Fruit fly (Drosophila melanogaster) whole organism, embryonic: Measurements from ENCODE around the gene CG12945.

Experiments used
- BEAF-32 ChIP-seq: fragments of 200-800 bp; sonication (Bioruptor generic); optimal IDR thresholded peaks from 3 replicates; lab custom pipeline; 2017; ENCODE audit warnings: missing biosample characterization, missing genetic modification characterization, mild to moderate bottlenecking, moderate library complexity, missing genetic modification reagents
- CG10654 ChIP-seq: fragments of 200-800 bp; sonication (Bioruptor generic); optimal IDR thresholded peaks from 2 replicates; lab custom pipeline; 2016; ENCODE audit warnings: missing biosample characterization, missing genetic modification characterization
- CG12071 ChIP-seq: fragments of 200-800 bp; sonication (Bioruptor generic); optimal IDR thresholded peaks from 3 replicates; lab custom pipeline; 2018; ENCODE audit warnings: missing biosample characterization, mild to moderate bottlenecking, missing genetic modification characterization
- CG12391 ChIP-seq: fragments of 200-800 bp; sonication (Bioruptor generic); optimal IDR thresholded peaks from 3 replicates; lab custom pipeline; 2018; ENCODE audit warnings: missing biosample characterization, mild to moderate bottlenecking, missing genetic modification characterization, moderate library complexity
- CG12744 ChIP-seq: fragments of 200-800 bp; sonication (Bioruptor generic); optimal IDR thresholded peaks from 2 replicates; lab custom pipeline; 2016; ENCODE audit warnings: missing biosample characterization, missing genetic modification characterization
- CG14710 ChIP-seq: fragments of 200-800 bp; sonication (Bioruptor generic); optimal IDR thresholded peaks from 3 replicates; lab custom pipeline; 2019; ENCODE audit warnings: missing biosample characterization, mild to moderate bottlenecking, missing genetic modification characterization, moderate library complexity
- CG14860 ChIP-seq: fragments of 200-800 bp; sonication (Bioruptor generic); IDR thresholded peaks from 3 replicates; pipeline ENCODE4 v1.3.6; 2022; ENCODE audit warnings: missing biosample characterization, missing genetic modification characterization; ENCODE audit not compliant: partially characterized antibody
- CG15514 ChIP-seq: fragments of 200-800 bp; sonication (Bioruptor generic); optimal IDR thresholded peaks from 3 replicates; lab custom pipeline; 2017; ENCODE audit warnings: missing biosample characterization, missing genetic modification characterization, mild to moderate bottlenecking, moderate library complexity, missing genetic modification reagents
- CG17802 ChIP-seq: fragments of 200-800 bp; sonication (Bioruptor generic); optimal IDR thresholded peaks from 2 replicates; lab custom pipeline; 2018; ENCODE audit warnings: missing biosample characterization, mild to moderate bottlenecking, missing genetic modification characterization, moderate library complexity
- CG17829 ChIP-seq: fragments of 200-800 bp; optimal IDR thresholded peaks from 2 replicates; lab custom pipeline; 2019; ENCODE audit warnings: missing biosample characterization, mild to moderate bottlenecking, missing genetic modification characterization, moderate library complexity
- CG18476 ChIP-seq: fragments of 200-800 bp; sonication (Bioruptor generic); optimal IDR thresholded peaks from 2 replicates; lab custom pipeline; 2016; ENCODE audit warnings: missing biosample characterization, mild to moderate bottlenecking, missing genetic modification characterization
- CG18764 ChIP-seq: fragments of 200-800 bp; sonication (Bioruptor generic); optimal IDR thresholded peaks from 3 replicates; lab custom pipeline; 2016; ENCODE audit warnings: missing biosample characterization, missing genetic modification characterization
- CG30403 ChIP-seq: fragments of 200-800 bp; sonication (Bioruptor generic); optimal IDR thresholded peaks from 3 replicates; lab custom pipeline; 2016; ENCODE audit warnings: missing biosample characterization, missing genetic modification characterization
- CG31224 ChIP-seq: fragments of 200-800 bp; sonication (Bioruptor generic); IDR thresholded peaks from 2 replicates; pipeline ENCODE4 v1.3.6; 2022; ENCODE audit warnings: missing biosample characterization, missing genetic modification characterization
- CG32532 ChIP-seq: fragments of 200-800 bp; sonication (Bioruptor generic); IDR thresholded peaks from 2 replicates; pipeline ENCODE4 v1.3.6; 2022; ENCODE audit warnings: missing biosample characterization, missing genetic modification characterization
- CG34376 ChIP-seq: fragments of 200-800 bp; sonication (Bioruptor generic); optimal IDR thresholded peaks from 2 replicates; lab custom pipeline; 2018; ENCODE audit warnings: missing biosample characterization, mild to moderate bottlenecking, missing genetic modification characterization
- CG4404 ChIP-seq: fragments of 200-800 bp; sonication (Bioruptor generic); IDR thresholded peaks from 2 replicates; pipeline ENCODE4 v1.3.6; 2022; ENCODE audit warnings: missing biosample characterization, missing genetic modification characterization
- CG6791 ChIP-seq: fragments of 200-800 bp; sonication (Bioruptor generic); IDR thresholded peaks from 3 replicates; pipeline ENCODE4 v1.3.6; 2022; ENCODE audit warnings: missing biosample characterization, missing genetic modification characterization; ENCODE audit not compliant: partially characterized antibody
- CG9215 ChIP-seq: fragments of 200-800 bp; sonication (Bioruptor generic); IDR thresholded peaks from 2 replicates; pipeline ENCODE4 v1.3.6; 2022; ENCODE audit warnings: missing biosample characterization, missing genetic modification characterization
- CG9437 ChIP-seq: fragments of 200-800 bp; sonication (Bioruptor generic); optimal IDR thresholded peaks from 2 replicates; lab custom pipeline; 2018; ENCODE audit warnings: missing biosample characterization, mild to moderate bottlenecking, missing genetic modification characterization
- CG9727 ChIP-seq: fragments of 200-800 bp; sonication (Bioruptor generic); optimal IDR thresholded peaks from 3 replicates; lab custom pipeline; 2017; ENCODE audit warnings: missing biosample characterization, mild to moderate bottlenecking, missing genetic modification characterization
- CG9817 ChIP-seq: fragments of 200-800 bp; sonication (Bioruptor generic); optimal IDR thresholded peaks from 2 replicates; lab custom pipeline; 2018; ENCODE audit warnings: missing biosample characterization, mild to moderate bottlenecking, missing genetic modification characterization, moderate library complexity
- Camta ChIP-seq: fragments of 200-800 bp; sonication (Bioruptor generic); optimal IDR thresholded peaks from 2 replicates; lab custom pipeline; 2016; ENCODE audit warnings: missing biosample characterization, missing genetic modification characterization
- CoRest ChIP-seq: fragments of 200-800 bp; sonication (Bioruptor generic); optimal IDR thresholded peaks from 3 replicates; lab custom pipeline; 2018; ENCODE audit warnings: missing biosample characterization, mild to moderate bottlenecking, missing genetic modification characterization, moderate library complexity
- Dp ChIP-seq: fragments of 200-800 bp; sonication (Bioruptor generic); optimal IDR thresholded peaks from 2 replicates; lab custom pipeline; 2018; ENCODE audit warnings: missing biosample characterization, mild to moderate bottlenecking, missing genetic modification characterization, moderate library complexity
- Elba2 ChIP-seq: fragments of 200-800 bp; sonication (Bioruptor generic); optimal IDR thresholded peaks from 3 replicates; lab custom pipeline; 2016; ENCODE audit warnings: missing biosample characterization, missing genetic modification characterization
- Max ChIP-seq: fragments of 200-800 bp; sonication (Bioruptor generic); optimal IDR thresholded peaks from 2 replicates; lab custom pipeline; 2016; ENCODE audit warnings: missing biosample characterization, mild to moderate bottlenecking, missing genetic modification characterization
- Meics ChIP-seq: fragments of 200-800 bp; sonication (Bioruptor generic); optimal IDR thresholded peaks from 2 replicates; lab custom pipeline; 2017; ENCODE audit warnings: missing biosample characterization, mild to moderate bottlenecking, missing genetic modification characterization
- NK7.1 ChIP-seq: fragments of 200-800 bp; sonication (Bioruptor generic); optimal IDR thresholded peaks from 3 replicates; lab custom pipeline; 2016; ENCODE audit warnings: missing biosample characterization, missing genetic modification characterization
- Neu2 ChIP-seq: fragments of 200-800 bp; sonication (Bioruptor generic); optimal IDR thresholded peaks from 3 replicates; lab custom pipeline; 2016; ENCODE audit warnings: missing biosample characterization, missing genetic modification characterization, borderline replicate concordance
- Oli ChIP-seq: fragments of 200-800 bp; sonication (Bioruptor generic); optimal IDR thresholded peaks from 2 replicates; lab custom pipeline; 2018; ENCODE audit warnings: missing biosample characterization, mild to moderate bottlenecking, missing genetic modification characterization, moderate library complexity
- Optix ChIP-seq: fragments of 200-800 bp; sonication (Bioruptor generic); IDR thresholded peaks from 3 replicates; pipeline ENCODE4 v1.3.6; 2022; ENCODE audit warnings: missing biosample characterization, missing genetic modification characterization
- Pdp1 ChIP-seq, 2 experiments: fragments of 200-800 bp; sonication (Bioruptor generic); optimal IDR thresholded peaks; 3 replicates each; lab custom pipeline; 2016; ENCODE audit warnings: missing biosample characterization in 2 of 2, missing genetic modification characterization in 2 of 2, mild to moderate bottlenecking in 1 of 2, moderate library complexity in 1 of 2
- Rfx ChIP-seq: fragments of 200-800 bp; sonication (Bioruptor generic); IDR thresholded peaks from 2 replicates; pipeline ENCODE4 v1.3.6; 2022; ENCODE audit warnings: missing biosample characterization, missing genetic modification characterization
- Xrp1 ChIP-seq: fragments of 200-800 bp; sonication (Bioruptor generic); IDR thresholded peaks from 2 replicates; pipeline ENCODE4 v1.3.6; 2022; ENCODE audit warnings: missing biosample characterization, missing genetic modification characterization
- al ChIP-seq: fragments of 200-800 bp; sonication (Bioruptor generic); IDR thresholded peaks from 2 replicates; pipeline ENCODE4 v1.3.6; 2022; ENCODE audit warnings: missing biosample characterization, missing genetic modification characterization
- bowl ChIP-seq: fragments of 200-800 bp; sonication (Bioruptor generic); IDR thresholded peaks from 2 replicates; pipeline ENCODE4 v1.3.6; 2022; ENCODE audit warnings: missing biosample characterization, missing genetic modification characterization
- btn ChIP-seq: fragments of 200-800 bp; sonication (Bioruptor generic); optimal IDR thresholded peaks from 2 replicates; lab custom pipeline; 2016; ENCODE audit warnings: missing biosample characterization, missing genetic modification characterization
- caup ChIP-seq: fragments of 200-800 bp; sonication (Bioruptor generic); optimal IDR thresholded peaks from 3 replicates; lab custom pipeline; 2017; ENCODE audit warnings: missing biosample characterization, mild to moderate bottlenecking, missing genetic modification characterization, moderate library complexity; ENCODE audit not compliant: severe bottlenecking
- chif ChIP-seq, 2 experiments: fragments of 200-800 bp; sonication (Bioruptor generic); optimal IDR thresholded peaks; 3 replicates each; lab custom pipeline; 2016; ENCODE audit warnings: missing biosample characterization in 2 of 2, missing genetic modification characterization in 2 of 2
- chn ChIP-seq: fragments of 200-800 bp; sonication (Bioruptor generic); optimal IDR thresholded peaks from 2 replicates; lab custom pipeline; 2016; ENCODE audit warnings: missing biosample characterization, missing genetic modification characterization
- dpn ChIP-seq, 2 experiments: fragments of 200-800 bp; sonication (Bioruptor generic); optimal IDR thresholded peaks; 3 replicates each; lab custom pipeline; 2016; ENCODE audit warnings: missing biosample characterization in 2 of 2, missing genetic modification characterization in 2 of 2
- lilli ChIP-seq: fragments of 200-800 bp; sonication (Bioruptor generic); optimal IDR thresholded peaks from 3 replicates; lab custom pipeline; 2016; ENCODE audit warnings: missing biosample characterization, missing genetic modification characterization
- lmd ChIP-seq: fragments of 200-800 bp; sonication (Bioruptor generic); IDR thresholded peaks from 2 replicates; pipeline ENCODE4 v1.3.6; 2022; ENCODE audit warnings: missing biosample characterization, missing genetic modification characterization
- maf-S ChIP-seq: fragments of 200-800 bp; sonication (Bioruptor generic); optimal IDR thresholded peaks from 2 replicates; lab custom pipeline; 2016; ENCODE audit warnings: missing biosample characterization, missing genetic modification characterization
- mam ChIP-seq: fragments of 200-800 bp; sonication (Bioruptor generic); optimal IDR thresholded peaks from 3 replicates; lab custom pipeline; 2016; ENCODE audit warnings: missing biosample characterization, missing genetic modification characterization
- row ChIP-seq: fragments of 200-800 bp; sonication (Bioruptor generic); IDR thresholded peaks from 3 replicates; pipeline ENCODE4 v1.3.6; 2022; ENCODE audit warnings: missing biosample characterization, missing genetic modification characterization
- ssp ChIP-seq: fragments of 200-800 bp; sonication (Bioruptor generic); IDR thresholded peaks from 2 replicates; pipeline ENCODE4 v1.3.6; 2022; ENCODE audit warnings: missing biosample characterization, missing genetic modification characterization
- sug ChIP-seq: fragments of 200-800 bp; optimal IDR thresholded peaks from 2 replicates; lab custom pipeline; 2019; ENCODE audit warnings: missing biosample characterization, mild to moderate bottlenecking, missing genetic modification characterization, moderate library complexity

Gene CG12945

dm6 chr3R:9791177-9791806 is at the start of gene CG12945, which contains the start of gene CG8507:
CG12945 (minus strand) TSS chr3R:9791221.
CG8507 (plus strand) TSS chr3R:9791483.
- peak; percentile 62 for TF ChIP-seq CG9817 (tag; lab: Kevin White, UChicago)
- no peak for TF ChIP-seq CG12071
- peak; percentile 41 for TF ChIP-seq chn (GFP tag; lab: Kevin White, UChicago)
- peak; percentile 52 for TF ChIP-seq BEAF-32 (GFP tag; lab: Kevin White, UChicago)
- TF ChIP-seq Meics (GFP tag; lab: Kevin White, UChicago): peak; percentile 52
- no peak; the same call in 1 of the 2 replicates for TF ChIP-seq CG32532 (GFP tag; lab: Robert Waterston, UW)
- no peak for TF ChIP-seq CG14860 (GFP tag; lab: Robert Waterston, UW)
- TF ChIP-seq caup (GFP tag; lab: Kevin White, UChicago): no peak
- TF ChIP-seq CG12744 (GFP tag; lab: Kevin White, UChicago): peak; percentile 43
- TF ChIP-seq lmd (GFP tag; lab: Robert Waterston, UW): peak; percentile 51; the same call in 1 of the 2 replicates
- TF ChIP-seq CG12391 (tag; lab: Kevin White, UChicago): peak; percentile 62
- TF ChIP-seq row (GFP tag; lab: Robert Waterston, UW): peak; percentile 93
- peak; percentile 29; the same call in 1 of the 2 replicates for TF ChIP-seq CG9215
- no peak for TF ChIP-seq maf-S (GFP tag; lab: Kevin White, UChicago)
- TF ChIP-seq Elba2: peak; percentile 37
- peak; percentile 37; the same call in 1 of the 2 replicates for TF ChIP-seq al (GFP tag; lab: Robert Waterston, UW)
- TF ChIP-seq Pdp1 (GFP tag; optimal IDR thresholded peaks at IDR 0.05; lab: Kevin White, UChicago): peak; percentile 56 to 59
- TF ChIP-seq bowl: no peak
- TF ChIP-seq ssp (GFP tag; lab: Robert Waterston, UW): peak; percentile 40
- peak; percentile 40 for TF ChIP-seq CG15514 (GFP tag; lab: Kevin White, UChicago)
- no peak for TF ChIP-seq btn (GFP tag; lab: Kevin White, UChicago)
- TF ChIP-seq mam (GFP tag; lab: Kevin White, UChicago): peak; percentile 44
- TF ChIP-seq dpn (GFP tag; optimal IDR thresholded peaks at IDR 0.05; lab: Kevin White, UChicago): peak; percentile 43
- TF ChIP-seq CG10654 (GFP tag; lab: Kevin White, UChicago): peak; percentile 4
- TF ChIP-seq CG9727 (GFP tag; lab: Kevin White, UChicago): peak; percentile 42
- no peak for TF ChIP-seq CG18764 (GFP tag; lab: Kevin White, UChicago)
- TF ChIP-seq Optix (GFP tag; lab: Robert Waterston, UW): no peak
- TF ChIP-seq CG30403 (GFP tag; lab: Kevin White, UChicago): peak; percentile 67
- TF ChIP-seq Neu2: no peak
- TF ChIP-seq lilli (GFP tag; lab: Kevin White, UChicago): peak; percentile 63
- TF ChIP-seq Oli (tag; lab: Kevin White, UChicago): peak; percentile 13
- peak; percentile 44 for TF ChIP-seq Camta
- TF ChIP-seq Rfx (GFP tag; lab: Robert Waterston, UW): peak; percentile 66
- TF ChIP-seq CG34376 (GFP tag; lab: Kevin White, UChicago): peak; percentile 24
- peak; percentile 76 for TF ChIP-seq CoRest (tag; lab: Kevin White, UChicago)
- peak; percentile 63 for TF ChIP-seq Max (GFP tag; lab: Kevin White, UChicago)
- peak; percentile 70 for TF ChIP-seq CG14710 (tag; lab: Kevin White, UChicago)
- TF ChIP-seq CG4404 (GFP tag; lab: Robert Waterston, UW): peak; percentile 37; the same call in 1 of the 2 replicates
- TF ChIP-seq sug (tag; lab: Kevin White, UChicago): peak; percentile 71
- no peak for TF ChIP-seq NK7.1
- no peak for TF ChIP-seq CG6791 (GFP tag; lab: Robert Waterston, UW)
- peak; percentile 26 for TF ChIP-seq CG18476 (GFP tag; lab: Kevin White, UChicago)
- peak; percentile 20; the same call in 1 of the 2 replicates for TF ChIP-seq CG31224 (GFP tag; lab: Robert Waterston, UW)
- TF ChIP-seq Xrp1 (GFP tag; lab: Robert Waterston, UW): peak; percentile 26; the same call in 1 of the 2 replicates
- peak; percentile 54 for TF ChIP-seq CG17829 (tag; lab: Kevin White, UChicago)
- TF ChIP-seq chif (GFP tag; optimal IDR thresholded peaks at IDR 0.05; lab: Kevin White, UChicago): peak in 1 of 2 experiments; percentile 37
- peak; percentile 32 for TF ChIP-seq Dp (GFP tag; lab: Kevin White, UChicago)
- TF ChIP-seq CG17802 (tag; lab: Kevin White, UChicago): no peak
- TF ChIP-seq CG9437: peak; percentile 33
